Worm (Caenorhabditis elegans): Measurements from ENCODE around the gene H03E18.1.

H03E18.1 gene

ce11 chrX:8507576-8507975 is at the start of gene H03E18.1:
H03E18.1 (plus strand) TSS chrX:8507876.
- TF ChIP-seq ceh-16 (tag; optimal IDR thresholded peaks at IDR 0.05), result no peak
- TF ChIP-seq skn-1 (tag; optimal IDR thresholded peaks at IDR 0.05), result no peak
- TF ChIP-seq ama-1 (optimal IDR thresholded peaks at IDR 0.05), result no peak
- TF ChIP-seq nhr-6 (tag; optimal IDR thresholded peaks at IDR 0.05), result no peak
- no peak for TF ChIP-seq nhr-77 (tag; optimal IDR thresholded peaks at IDR 0.05)
- TF ChIP-seq aly-2 (tag; optimal IDR thresholded peaks at IDR 0.05), result no peak
- TF ChIP-seq ZK546.5 (tag; optimal IDR thresholded peaks at IDR 0.05), result no peak
- TF ChIP-seq sma-3 (GFP tag; optimal IDR thresholded peaks at IDR 0.05), result no peak
- TF ChIP-seq lin-11 (tag; optimal IDR thresholded peaks at IDR 0.05), result no peak
- TF ChIP-seq dmd-4 (tag; optimal IDR thresholded peaks at IDR 0.05), result no peak
- no peak for TF ChIP-seq fos-1 (tag; optimal IDR thresholded peaks at IDR 0.05)
- no peak for TF ChIP-seq lin-39 (tag; optimal IDR thresholded peaks at IDR 0.05)
- TF ChIP-seq ceh-82 (tag; optimal IDR thresholded peaks at IDR 0.05), result no peak
- no peak for TF ChIP-seq elt-1 (tag; optimal IDR thresholded peaks at IDR 0.05)
- TF ChIP-seq nhr-23 (tag; optimal IDR thresholded peaks at IDR 0.05), result no peak

- TF ChIP-seq ztf-4 (tag; optimal IDR thresholded peaks at IDR 0.05) (no peak), mab-5 (tag; optimal IDR thresholded peaks at IDR 0.05) (no peak), lsy-2 (tag; optimal IDR thresholded peaks at IDR 0.05) (no peak), aly-2 (tag; optimal IDR thresholded peaks at IDR 0.05) (no peak), unc-62 (GFP tag; optimal IDR thresholded peaks at IDR 0.05) (no peak), R02D3.7 (tag; optimal IDR thresholded peaks at IDR 0.05) (no peak), blmp-1 (tag; optimal IDR thresholded peaks at IDR 0.05; ENCODE audit: insufficient read depth) (no peak), mdl-1 (tag; optimal IDR thresholded peaks at IDR 0.05) (no peak), lin-39 (tag; optimal IDR thresholded peaks at IDR 0.05) (no peak), F13H6.1 (tag; optimal IDR thresholded peaks at IDR 0.05) (no peak), sma-3 (GFP tag; optimal IDR thresholded peaks at IDR 0.05) (no peak), ceh-16 (tag; optimal IDR thresholded peaks at IDR 0.05) (no peak), crh-2 (tag; optimal IDR thresholded peaks at IDR 0.05) (no peak), mbf-1 (tag; optimal IDR thresholded peaks at IDR 0.05) (no peak), C34F6.9 (tag; optimal IDR thresholded peaks at IDR 0.05) (no peak)
Measured at ce11 chrX:8459789-8460188, 47.9 kb upstream of the H03E18.1 start.

- TF ChIP-seq unc-39 (tag; optimal IDR thresholded peaks at IDR 0.05) (no peak), sma-9 (GFP tag; optimal IDR thresholded peaks at IDR 0.05) (no peak), sma-9 (tag; optimal IDR thresholded peaks at IDR 0.05) (no peak), mab-5 (tag; optimal IDR thresholded peaks at IDR 0.05) (no peak), dmd-4 (tag; optimal IDR thresholded peaks at IDR 0.05) (no peak), ceh-16 (tag; optimal IDR thresholded peaks at IDR 0.05) (no peak), ama-1 (optimal IDR thresholded peaks at IDR 0.05) (no peak), mbf-1 (tag; optimal IDR thresholded peaks at IDR 0.05) (no peak), nhr-25 (tag; optimal IDR thresholded peaks at IDR 0.05) (no peak), mdl-1 (tag; optimal IDR thresholded peaks at IDR 0.05) (no peak), nhr-77 (tag; optimal IDR thresholded peaks at IDR 0.05) (no peak), peb-1 (tag; optimal IDR thresholded peaks at IDR 0.05) (no peak), ztf-11 (tag; optimal IDR thresholded peaks at IDR 0.05) (no peak), Y55F3AM.14 (GFP tag; optimal IDR thresholded peaks at IDR 0.05) (no peak), zag-1 (tag; optimal IDR thresholded peaks at IDR 0.05) (no peak), ZK546.5 (tag; optimal IDR thresholded peaks at IDR 0.05) (no peak), elt-1 (tag; optimal IDR thresholded peaks at IDR 0.05) (no peak)
Measured at ce11 chrX:8460958-8461357, 46.7 kb upstream of the H03E18.1 start.

- TF ChIP-seq fos-1 (tag; optimal IDR thresholded peaks at IDR 0.05), result peak; percentile 29
- TF ChIP-seq crh-2 (tag; optimal IDR thresholded peaks at IDR 0.05), result no peak
Measured at ce11 chrX:8463085-8463645, 44.5 kb upstream of the H03E18.1 start, which contains the start of gene F16F9.4. F16F9.4 (minus strand) TSS chrX:8463360.

ce11 chrX:8463889-8464444 is 43.7 kb upstream of the H03E18.1 start:
- peak; percentile 15 for TF ChIP-seq elt-1 (tag; optimal IDR thresholded peaks at IDR 0.05)
- no peak for TF ChIP-seq ama-1 (optimal IDR thresholded peaks at IDR 0.05)
